Worm (Caenorhabditis elegans) whole organism, L4 larva: ENCODE data around the gene mpdu-1.

ENCODE experiments used
- ZK546.5 ChIP-seq, 2 experiments: sonication (generic microtip); optimal IDR thresholded peaks; 2 replicates each; lab custom pipeline; 2017; ENCODE audit warnings: missing biosample characterization in 2 of 2, missing genetic modification characterization in 2 of 2
- ama-1 ChIP-seq: fragments of 150-350 bp; optimal IDR thresholded peaks from 2 replicates; lab custom pipeline; 2014; ENCODE audit warnings: inconsistent platforms, mixed read lengths
- ceh-20 ChIP-seq: fragments of 200-800 bp; sonication (Bioruptor generic); IDR thresholded peaks from 2 replicates; pipeline ENCODE4 v1.3.6; 2022; ENCODE audit warnings: missing genetic modification reagents, missing genetic modification characterization, missing compliant biosample characterization
- ceh-28 ChIP-seq: fragments of 150-350 bp; optimal IDR thresholded peaks from 2 replicates; lab custom pipeline; 2014; ENCODE audit warnings: missing biosample characterization, missing genetic modification reagents, missing genetic modification characterization
- egl-27 ChIP-seq: sonication (generic microtip); optimal IDR thresholded peaks from 3 replicates; lab custom pipeline; 2017; ENCODE audit warnings: missing biosample characterization, missing genetic modification reagents, missing genetic modification characterization
- php-3 ChIP-seq: fragments of 200-800 bp; sonication (Bioruptor generic); IDR thresholded peaks from 2 replicates; pipeline ENCODE4 v1.3.6; 2022; ENCODE audit warnings: missing genetic modification reagents, missing genetic modification characterization, missing compliant biosample characterization
- unc-39 ChIP-seq: sonication (generic microtip); optimal IDR thresholded peaks from 2 replicates; lab custom pipeline; 2017; ENCODE audit warnings: missing biosample characterization, missing genetic modification characterization
- unc-62 ChIP-seq, 3 experiments: fragments of 150-350 bp in 1 of 3; sonication (generic microtip); optimal IDR thresholded peaks in 2 of 3; peaks in 1 of 3; 1 replicate in 1 of 3; 2 replicates in 2 of 3; lab custom pipeline; 2014 to 2017; ENCODE audit warnings: missing biosample characterization in 3 of 3, missing genetic modification characterization in 3 of 3, missing genetic modification reagents in 3 of 3, missing genotype in 1 of 3

DNA sequence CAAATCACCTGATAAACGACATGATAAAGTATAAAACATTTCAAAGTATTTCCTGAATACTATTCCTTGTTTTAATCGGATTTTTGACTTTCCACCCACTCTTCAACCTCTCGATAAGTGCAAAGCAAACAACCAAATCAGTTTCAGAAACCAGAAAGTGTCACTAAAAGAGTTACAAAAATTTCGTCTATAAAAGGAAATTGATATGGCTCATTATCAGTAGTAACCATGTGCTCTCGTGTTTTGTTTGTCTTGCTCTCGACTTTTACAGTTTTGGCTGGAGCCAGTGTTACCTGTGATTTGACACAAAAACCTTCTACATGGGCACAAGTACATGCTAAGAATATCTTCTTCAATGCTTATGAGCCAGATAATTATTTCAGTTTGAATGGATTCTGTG lies 24.8 kb upstream of the mpdu-1 start, which contains the start of gene F52E1.14:
- TF ChIP-seq ceh-20 (GFP tag; lab: Robert Waterston, UW) (no peak), ama-1 (lab: Kevin White, UChicago) (no peak), php-3 (GFP tag; lab: Robert Waterston, UW) (peak; percentile 37; the same call in 1 of the 2 replicates), egl-27 (tag; lab: Kevin White, UChicago) (no peak), ceh-28 (no peak), unc-62 (GFP tag; optimal IDR thresholded peaks at IDR 0.05 in 1 of 2; lab: Kevin White, UChicago) (peak in 1 of 2 experiments; percentile 56), unc-62 (tag; optimal IDR thresholded peaks at IDR 0.05; lab: Kevin White, UChicago) (no peak), ZK546.5 (tag; optimal IDR thresholded peaks at IDR 0.05; lab: Kevin White, UChicago) (no peak), unc-39 (no peak)
